Worm (Caenorhabditis elegans): Measurements from ENCODE around the gene peli-1.

DNA sequence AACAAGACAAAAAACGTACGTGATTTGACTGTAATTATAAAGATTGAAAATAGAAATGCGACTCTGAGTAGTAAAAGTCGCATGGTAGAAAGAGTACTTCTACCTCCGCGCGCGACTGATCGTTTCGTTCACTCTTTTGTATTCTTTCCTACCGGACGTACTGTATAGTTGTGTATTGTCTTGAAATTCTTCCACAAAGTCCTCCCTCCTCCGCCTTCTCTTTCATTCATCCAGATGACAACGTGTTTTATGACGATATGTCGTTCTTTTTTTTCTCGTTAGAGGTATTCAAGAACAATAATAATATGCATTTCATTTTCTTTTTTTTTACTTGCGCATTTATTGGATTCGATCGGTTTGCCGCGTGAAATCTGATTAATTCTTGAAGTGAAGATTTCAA lies 20.9 kb downstream of the peli-1 start, which contains the start of gene K09H11.4:
- TF ChIP-seq fos-1 (tag; optimal IDR thresholded peaks at IDR 0.05) (no peak), tbx-2 (tag; optimal IDR thresholded peaks at IDR 0.05) (no peak), ztf-4 (tag; optimal IDR thresholded peaks at IDR 0.05) (no peak), nhr-25 (tag; optimal IDR thresholded peaks at IDR 0.05) (no peak), lin-39 (tag; optimal IDR thresholded peaks at IDR 0.05) (no peak), nhr-11 (tag; optimal IDR thresholded peaks at IDR 0.05) (no peak), daf-12 (tag; optimal IDR thresholded peaks at IDR 0.05) (no peak), unc-62 (GFP tag; optimal IDR thresholded peaks at IDR 0.05) (no peak), pha-4 (tag; optimal IDR thresholded peaks at IDR 0.05) (no peak)

Data from whole organism, L3 larva.